Worm (Caenorhabditis elegans) whole organism, mixed stage, embryonic: Measurements from ENCODE around the gene srt-30.

Source experiments
- blmp-1 ChIP-seq: fragments of 150-350 bp; optimal IDR thresholded peaks from 2 replicates; lab custom pipeline; 2014; ENCODE audit warnings: missing biosample characterization, missing genetic modification characterization
- lin-32 ChIP-seq: fragments of 200-800 bp; sonication (Bioruptor generic); optimal IDR thresholded peaks from 2 replicates; lab custom pipeline; 2018; ENCODE audit warnings: mild to moderate bottlenecking, missing genetic modification characterization, missing compliant biosample characterization
- nhr-12 ChIP-seq: fragments of 150-350 bp; optimal IDR thresholded peaks from 2 replicates; lab custom pipeline; 2014; ENCODE audit warnings: missing biosample characterization, missing genetic modification characterization
- nhr-237 ChIP-seq: fragments of 150-350 bp; optimal IDR thresholded peaks from 2 replicates; lab custom pipeline; 2014; ENCODE audit warnings: missing biosample characterization, missing genetic modification characterization
- unc-39 ChIP-seq: fragments of 150-350 bp; optimal IDR thresholded peaks from 2 replicates; lab custom pipeline; 2014; ENCODE audit warnings: missing biosample characterization, missing genetic modification characterization
- unc-62 ChIP-seq: fragments of 150-350 bp; optimal IDR thresholded peaks from 2 replicates; lab custom pipeline; 2014; ENCODE audit warnings: missing biosample characterization, missing genetic modification reagents, missing genetic modification characterization

ce11 chrV:3811541-3811940, 11.3 kb upstream of the srt-30 start, which contains the start of gene scl-13:
- TF ChIP-seq blmp-1 (tag; lab: Kevin White, UChicago) (no peak), lin-32 (GFP tag; lab: Kevin White, UChicago) (no peak), unc-62 (no peak), unc-39 (tag; lab: Kevin White, UChicago) (no peak), nhr-12 (tag; lab: Kevin White, UChicago) (no peak), nhr-237 (tag; lab: Kevin White, UChicago) (no peak)
